Worm (Caenorhabditis elegans): ENCODE data around the gene nuo-3.

DNA sequence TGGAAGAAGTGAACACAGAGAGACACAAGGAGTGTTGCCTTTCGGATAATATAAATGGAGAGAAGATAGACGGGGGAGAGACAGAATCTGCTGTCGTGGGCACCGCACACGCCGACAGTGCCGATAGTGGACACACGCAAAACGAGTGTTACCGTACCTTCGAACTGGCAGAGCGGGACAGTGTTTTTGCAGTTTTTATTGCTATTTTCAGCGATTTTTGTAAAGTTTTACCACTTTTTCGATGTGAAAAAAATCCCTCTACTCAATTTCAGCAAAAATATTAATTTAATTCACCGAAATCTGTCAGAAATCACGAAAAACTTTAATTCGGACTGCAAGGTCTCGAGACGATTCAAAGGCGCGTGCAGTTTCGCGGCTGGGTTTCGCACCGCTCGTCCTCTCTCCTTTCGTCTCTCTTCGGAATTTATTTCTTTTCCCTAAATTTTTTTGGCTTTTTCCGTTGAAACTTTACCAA is 27.6 kb upstream of the nuo-3 start, which contains the start of gene sec-61.A:
- no peak for TF ChIP-seq F57C9.4 (tag; optimal IDR thresholded peaks at IDR 0.05)
- no peak for TF ChIP-seq ztf-25 (GFP tag; IDR thresholded peaks at IDR 0.05)
- TF ChIP-seq B0035.1 (tag; optimal IDR thresholded peaks at IDR 0.05): no peak
- peak; percentile 0 for TF ChIP-seq him-1 (tag; optimal IDR thresholded peaks at IDR 0.05)
- TF ChIP-seq dpl-1 (GFP tag; optimal IDR thresholded peaks at IDR 0.05): peak; percentile 24
- TF ChIP-seq chd-7 (tag; optimal IDR thresholded peaks at IDR 0.05): no peak
- TF ChIP-seq lir-1 (GFP tag; conservative IDR thresholded peaks at IDR 0.05): no peak
